Worm (Caenorhabditis elegans): Measurements from ENCODE around the gene srlf-1.

DNA sequence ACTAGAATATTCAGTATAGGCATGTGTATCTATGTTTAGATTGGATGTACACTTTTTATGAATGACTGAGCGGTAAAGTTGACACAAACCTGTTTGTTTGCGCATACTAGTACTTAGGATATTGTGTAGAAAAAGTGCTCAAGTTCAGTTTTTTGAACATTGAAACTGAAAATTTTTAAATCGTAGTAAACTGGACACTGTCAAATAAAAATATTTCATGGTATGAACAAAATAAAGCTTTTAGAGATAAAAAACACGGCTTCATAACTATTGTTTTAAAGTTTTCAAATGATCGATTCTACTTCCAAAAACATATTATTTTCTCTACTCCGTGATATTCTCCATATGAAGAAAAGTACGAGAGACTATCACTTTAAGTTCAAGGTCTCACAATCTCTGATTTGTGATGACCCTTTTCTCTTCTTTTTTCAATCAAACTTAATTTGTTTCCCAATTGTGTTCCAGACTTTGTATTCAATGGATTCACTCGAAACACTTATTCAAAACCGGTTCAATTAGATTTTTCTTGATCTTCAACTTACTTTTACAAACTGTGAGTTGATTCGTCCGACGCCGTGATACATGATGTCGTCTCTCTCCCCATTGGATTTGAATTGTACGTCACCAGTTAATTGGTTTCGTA is 1.1 kb downstream of the srlf-1 start:
- no peak for TF ChIP-seq lsy-2 (tag; optimal IDR thresholded peaks at IDR 0.05)
- no peak for TF ChIP-seq ces-1 (GFP tag; optimal IDR thresholded peaks at IDR 0.05)
- no peak for TF ChIP-seq unc-39 (tag; optimal IDR thresholded peaks at IDR 0.05)
- TF ChIP-seq snpc-4 (tag; optimal IDR thresholded peaks at IDR 0.05) = no peak
- TF ChIP-seq nhr-12 (tag; optimal IDR thresholded peaks at IDR 0.05) = no peak
